Fruit fly (Drosophila melanogaster) whole organism, pupa: ENCODE data around the gene rgn.

Experiments used
- CG14655 ChIP-seq: fragments of 200-800 bp; sonication (Bioruptor generic); optimal IDR thresholded peaks from 3 replicates; lab custom pipeline; 2017; ENCODE audit warnings: mild to moderate bottlenecking, missing biosample characterization, missing genetic modification reagents, missing genetic modification characterization
- CG8159 ChIP-seq: fragments of 200-800 bp; sonication (Bioruptor generic); optimal IDR thresholded peaks from 3 replicates; lab custom pipeline; 2018; ENCODE audit warnings: missing biosample characterization, mild to moderate bottlenecking, missing genetic modification characterization, moderate library complexity
- D1 ChIP-seq: fragments of 200-800 bp; sonication (Bioruptor generic); optimal IDR thresholded peaks from 2 replicates; lab custom pipeline; 2018; ENCODE audit warnings: missing biosample characterization, mild to moderate bottlenecking, missing genetic modification characterization, moderate library complexity
- Pif1B ChIP-seq: fragments of 200-800 bp; sonication (Bioruptor generic); optimal IDR thresholded peaks from 3 replicates; lab custom pipeline; 2016; ENCODE audit warnings: missing biosample characterization, missing genetic modification characterization
- gl ChIP-seq: fragments of 200-800 bp; sonication (Bioruptor generic); optimal IDR thresholded peaks from 2 replicates; lab custom pipeline; 2018; ENCODE audit warnings: missing biosample characterization, mild to moderate bottlenecking, missing genetic modification characterization

DNA sequence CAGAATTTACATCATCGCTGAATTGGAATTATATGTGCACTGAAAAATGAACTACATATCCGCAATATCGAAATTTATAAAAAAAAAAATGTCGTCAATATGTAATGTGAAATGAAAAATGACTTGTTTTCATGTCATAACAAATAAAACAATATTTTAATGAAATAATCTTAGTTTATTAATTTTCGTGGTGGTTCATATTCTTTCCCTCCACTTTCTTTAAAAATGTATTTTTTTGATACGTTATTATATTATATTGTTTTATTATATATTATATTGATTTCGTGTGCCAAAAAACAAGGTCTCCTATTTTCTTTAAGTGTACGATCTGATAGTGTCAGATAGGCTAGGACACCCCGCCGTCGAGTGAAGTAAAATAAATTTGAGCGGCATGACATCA lies 32.0 kb downstream of the rgn start:
- no peak for TF ChIP-seq D1 (tag; lab: Kevin White, UChicago)
- TF ChIP-seq gl (tag; lab: Kevin White, UChicago), result no peak
- no peak for TF ChIP-seq CG8159 (tag; lab: Kevin White, UChicago)
- no peak for TF ChIP-seq CG14655 (GFP tag; lab: Kevin White, UChicago)
- TF ChIP-seq Pif1B (GFP tag; lab: Kevin White, UChicago), result no peak
